Fruit fly (Drosophila melanogaster) whole organism, prepupa: ENCODE measurements around the gene EMC4.
A peak's percentile ranks its signal among the peaks of the same experiment; 100 is the strongest.

Experiments used
- CG1621 ChIP-seq: fragments of 200-800 bp; sonication (Bioruptor generic); optimal IDR thresholded peaks from 3 replicates; lab custom pipeline; 2018; ENCODE audit warnings: missing biosample characterization, mild to moderate bottlenecking, missing genetic modification characterization
- CG16779 ChIP-seq: fragments of 200-800 bp; sonication (Bioruptor generic); optimal IDR thresholded peaks from 3 replicates; lab custom pipeline; 2017; ENCODE audit warnings: missing biosample characterization, mild to moderate bottlenecking, missing genetic modification characterization
- CG6163 ChIP-seq: fragments of 200-800 bp; sonication (Bioruptor generic); IDR thresholded peaks from 3 replicates; pipeline ENCODE4 v1.3.6; 2022; ENCODE audit warnings: missing biosample characterization, missing genetic modification characterization
- CG6276 ChIP-seq: fragments of 200-800 bp; sonication (Bioruptor generic); optimal IDR thresholded peaks from 2 replicates; lab custom pipeline; 2017; ENCODE audit warnings: missing biosample characterization, mild to moderate bottlenecking, missing genetic modification characterization
- CG6792 ChIP-seq: fragments of 200-800 bp; sonication (Bioruptor generic); optimal IDR thresholded peaks from 3 replicates; lab custom pipeline; 2016; ENCODE audit warnings: missing biosample characterization, missing genetic modification characterization
- CG6854 ChIP-seq: fragments of 200-800 bp; sonication (Bioruptor generic); optimal IDR thresholded peaks from 2 replicates; lab custom pipeline; 2017; ENCODE audit warnings: missing biosample characterization, mild to moderate bottlenecking, missing genetic modification characterization
- CG8319 ChIP-seq: fragments of 200-800 bp; sonication (Bioruptor generic); optimal IDR thresholded peaks from 3 replicates; lab custom pipeline; 2016; ENCODE audit warnings: missing biosample characterization, missing genetic modification characterization
- Smox ChIP-seq: fragments of 200-800 bp; sonication (Bioruptor generic); optimal IDR thresholded peaks from 3 replicates; lab custom pipeline; 2016; ENCODE audit warnings: missing biosample characterization, missing genetic modification characterization
- Sox15 ChIP-seq: fragments of 200-800 bp; sonication (Bioruptor generic); optimal IDR thresholded peaks from 3 replicates; lab custom pipeline; 2016; ENCODE audit warnings: missing biosample characterization, missing genetic modification characterization
- dsx ChIP-seq: fragments of 200-800 bp; optimal IDR thresholded peaks from 3 replicates; lab custom pipeline; 2019; ENCODE audit warnings: missing biosample characterization, mild to moderate bottlenecking, missing genetic modification characterization, moderate library complexity; ENCODE audit not compliant: poor library complexity, severe bottlenecking
- esn ChIP-seq: fragments of 200-800 bp; sonication (Bioruptor generic); optimal IDR thresholded peaks from 2 replicates; lab custom pipeline; 2016; ENCODE audit warnings: missing biosample characterization, mild to moderate bottlenecking, missing genetic modification characterization, moderate library complexity
- net ChIP-seq: fragments of 200-800 bp; sonication (Bioruptor generic); optimal IDR thresholded peaks from 3 replicates; lab custom pipeline; 2016; ENCODE audit warnings: missing biosample characterization, missing genetic modification characterization
- spab ChIP-seq: fragments of 200-800 bp; sonication (Bioruptor generic); optimal IDR thresholded peaks from 2 replicates; lab custom pipeline; 2017; ENCODE audit warnings: missing biosample characterization, mild to moderate bottlenecking, missing genetic modification characterization, missing genetic modification reagents
- topi ChIP-seq: fragments of 200-800 bp; sonication (Bioruptor generic); optimal IDR thresholded peaks from 3 replicates; lab custom pipeline; 2016; ENCODE audit warnings: missing biosample characterization, missing genetic modification characterization

- no peak for TF ChIP-seq net (GFP tag; lab: Kevin White, UChicago)
- no peak for TF ChIP-seq spab (GFP tag; lab: Kevin White, UChicago)
- TF ChIP-seq esn (GFP tag; lab: Kevin White, UChicago): no peak
- no peak for TF ChIP-seq CG16779 (tag; lab: Kevin White, UChicago)
- TF ChIP-seq topi (GFP tag; lab: Kevin White, UChicago): no peak
- TF ChIP-seq Sox15 (GFP tag; lab: Kevin White, UChicago): no peak
- TF ChIP-seq CG8319 (GFP tag; lab: Kevin White, UChicago): no peak
- no peak for TF ChIP-seq Smox
- TF ChIP-seq CG6854: no peak
- TF ChIP-seq CG6276 (GFP tag; lab: Kevin White, UChicago): peak; percentile 2
- TF ChIP-seq dsx (GFP tag; lab: Kevin White, UChicago): no peak
- TF ChIP-seq CG6792 (GFP tag; lab: Kevin White, UChicago): no peak
- TF ChIP-seq CG6163: no peak; the same call in 2 of the 3 replicates
- no peak for TF ChIP-seq CG1621 (tag; lab: Kevin White, UChicago)
Measured at dm6 chr3L:22883649-22884048, 15.6 kb upstream of the EMC4 start.
